Worm (Caenorhabditis elegans) whole organism, midembryonic: ENCODE results near the gene tdo-2.

Source experiments
- ref-1 ChIP-seq: fragments of 200-800 bp; sonication (Bioruptor generic); conservative IDR thresholded peaks from 2 replicates; pipeline ENCODE4 v1.3.6; 2022; ENCODE audit warnings: missing genetic modification reagents, missing genetic modification characterization, missing compliant biosample characterization
- ztf-29 ChIP-seq: fragments of 200-800 bp; sonication (Bioruptor generic); IDR thresholded peaks from 2 replicates; pipeline ENCODE4 v1.3.6; 2022; ENCODE audit warnings: missing genetic modification reagents, missing genetic modification characterization, missing compliant biosample characterization

DNA sequence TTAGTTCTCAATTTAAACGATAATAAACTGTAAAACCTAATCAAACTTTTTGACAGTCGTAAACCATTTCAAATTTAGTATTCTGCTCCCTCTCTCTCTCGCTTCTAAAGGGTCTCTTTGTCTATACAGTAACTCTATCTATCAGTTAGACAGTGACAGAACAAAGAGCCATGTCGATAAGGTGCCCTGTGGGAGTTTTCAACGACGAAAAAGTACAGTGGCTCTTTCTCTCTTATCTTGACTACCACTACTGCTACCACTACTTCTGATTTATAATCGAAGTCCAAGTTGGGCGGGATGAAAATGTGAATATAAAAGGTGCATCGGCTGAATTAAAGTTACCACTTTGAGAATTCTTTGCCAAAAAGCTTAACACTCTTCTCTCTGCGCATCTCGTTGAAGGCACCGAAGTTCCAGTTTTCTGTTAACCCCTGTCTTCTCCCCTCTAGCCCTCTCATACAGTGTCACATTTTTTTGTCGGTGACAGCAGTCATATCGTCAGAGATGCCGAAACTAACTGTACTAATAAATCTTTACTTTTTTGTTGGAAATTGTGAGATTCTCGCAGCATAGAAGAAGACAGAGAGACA is 31.1 kb upstream of the tdo-2 start:
- TF ChIP-seq ref-1 = no peak
- no peak for TF ChIP-seq ztf-29 (GFP tag; lab: Robert Waterston, UW)
